Worm (Caenorhabditis elegans): ENCODE results near the gene maa-1.

maa-1 gene

DNA sequence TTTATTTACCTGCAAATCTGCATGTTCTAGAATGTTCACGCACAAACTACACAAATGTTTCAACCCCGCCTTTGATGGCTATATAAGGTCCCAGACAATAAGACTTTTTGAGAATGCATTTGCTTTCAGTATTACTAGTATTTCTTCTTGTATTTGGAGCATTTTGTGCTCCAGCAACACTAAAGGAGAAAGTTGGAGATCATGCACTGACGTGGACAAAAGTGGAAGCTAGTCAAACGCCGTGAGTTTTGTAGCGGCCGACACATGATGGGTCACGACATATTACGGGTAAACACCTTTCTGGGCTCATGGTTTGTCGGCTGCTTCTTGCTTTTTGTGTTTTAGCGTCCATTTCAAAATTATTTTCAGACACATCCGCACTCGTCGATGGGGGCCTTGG, 11.9 kb downstream of the maa-1 start, which contains the start of gene C18D11.6:
TSS of gene C18D11.6 (plus strand) at position 110 of the 400 bp plus-strand sequence.
- TF ChIP-seq nhr-23 (tag; optimal IDR thresholded peaks at IDR 0.05) (no peak), unc-62 (GFP tag; optimal IDR thresholded peaks at IDR 0.05) (no peak), pqm-1 (tag; optimal IDR thresholded peaks at IDR 0.05) (no peak), hmg-11 (tag; optimal IDR thresholded peaks at IDR 0.05) (no peak), nhr-11 (tag; optimal IDR thresholded peaks at IDR 0.05) (no peak), nhr-12 (tag; optimal IDR thresholded peaks at IDR 0.05) (no peak), ceh-82 (tag; optimal IDR thresholded peaks at IDR 0.05) (no peak), ztf-11 (tag; optimal IDR thresholded peaks at IDR 0.05) (no peak), nfya-1 (tag; optimal IDR thresholded peaks at IDR 0.05; ENCODE audit: insufficient read depth) (no peak), pha-4 (tag; optimal IDR thresholded peaks at IDR 0.05) (no peak), ZK546.5 (tag; optimal IDR thresholded peaks at IDR 0.05) (no peak), ceh-9 (tag; optimal IDR thresholded peaks at IDR 0.05) (no peak), mml-1 (tag; optimal IDR thresholded peaks at IDR 0.05) (no peak), egl-5 (tag; optimal IDR thresholded peaks at IDR 0.05) (no peak), nhr-28 (tag; optimal IDR thresholded peaks at IDR 0.05) (no peak), eor-1 (tag; optimal IDR thresholded peaks at IDR 0.05) (no peak), lsy-12 (tag; optimal IDR thresholded peaks at IDR 0.05) (no peak), snpc-4 (tag; optimal IDR thresholded peaks at IDR 0.05) (no peak), ceh-16 (tag; optimal IDR thresholded peaks at IDR 0.05) (no peak)

ce11 chrIII:11808818-11809217, 13.5 kb downstream of the maa-1 start, which contains the start of gene C18D11.9:
C18D11.9 (plus strand) TSS chrIII:11809118.
- TF ChIP-seq nhr-43 (tag; optimal IDR thresholded peaks at IDR 0.05; ENCODE audit: poor library complexity, severe bottlenecking) (no peak), pha-4 (tag; optimal IDR thresholded peaks at IDR 0.05) (no peak), elt-1 (tag; optimal IDR thresholded peaks at IDR 0.05) (no peak), egl-5 (tag; optimal IDR thresholded peaks at IDR 0.05) (no peak), nhr-11 (tag; optimal IDR thresholded peaks at IDR 0.05) (no peak), nhr-67 (tag; optimal IDR thresholded peaks at IDR 0.05) (no peak), hmg-11 (tag; optimal IDR thresholded peaks at IDR 0.05) (no peak), fkh-2 (tag; optimal IDR thresholded peaks at IDR 0.05) (no peak), ceh-16 (tag; optimal IDR thresholded peaks at IDR 0.05) (no peak), egl-27 (tag; optimal IDR thresholded peaks at IDR 0.05) (no peak), mdl-1 (tag; optimal IDR thresholded peaks at IDR 0.05) (no peak), eor-1 (tag; optimal IDR thresholded peaks at IDR 0.05) (no peak), nhr-237 (tag; optimal IDR thresholded peaks at IDR 0.05) (no peak), tbx-2 (tag; optimal IDR thresholded peaks at IDR 0.05) (no peak), unc-39 (tag; optimal IDR thresholded peaks at IDR 0.05) (no peak), nhr-77 (tag; optimal IDR thresholded peaks at IDR 0.05) (no peak), ceh-9 (tag; optimal IDR thresholded peaks at IDR 0.05) (no peak)

DNA sequence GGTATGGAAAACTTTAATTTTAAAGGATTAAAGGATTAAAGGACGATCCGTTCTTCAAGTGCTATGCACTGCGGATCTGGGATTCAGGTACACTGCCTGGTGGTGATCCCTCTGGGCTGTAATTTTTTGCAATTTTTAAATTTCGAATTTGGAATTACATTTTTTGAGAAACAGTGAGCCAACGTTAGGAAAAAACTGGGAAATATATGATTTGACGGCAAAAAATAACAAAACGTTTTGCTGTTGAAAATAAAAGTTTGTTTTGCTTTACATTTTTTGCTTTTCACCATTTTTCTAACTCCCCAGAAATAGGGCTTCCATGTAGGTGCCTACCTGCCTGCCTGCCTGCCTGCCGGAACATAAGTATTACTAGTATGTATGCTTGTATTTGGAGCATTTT, 14.9 kb downstream of the maa-1 start, which contains the start of gene C18D11.10:
TSS of gene C18D11.10 (plus strand) at position 301 of the 400 bp plus-strand sequence.
- TF ChIP-seq fos-1 (tag; optimal IDR thresholded peaks at IDR 0.05), result no peak
- TF ChIP-seq elt-3 (tag; optimal IDR thresholded peaks at IDR 0.05), result no peak
- no peak for TF ChIP-seq lsy-12 (tag; optimal IDR thresholded peaks at IDR 0.05)
- TF ChIP-seq egl-5 (tag; optimal IDR thresholded peaks at IDR 0.05), result no peak
- no peak for TF ChIP-seq nhr-12 (tag; optimal IDR thresholded peaks at IDR 0.05)
- no peak for TF ChIP-seq skn-1 (tag; optimal IDR thresholded peaks at IDR 0.05)
- TF ChIP-seq ceh-16 (tag; optimal IDR thresholded peaks at IDR 0.05), result no peak
- no peak for TF ChIP-seq sea-2 (GFP tag; optimal IDR thresholded peaks at IDR 0.05)

DNA sequence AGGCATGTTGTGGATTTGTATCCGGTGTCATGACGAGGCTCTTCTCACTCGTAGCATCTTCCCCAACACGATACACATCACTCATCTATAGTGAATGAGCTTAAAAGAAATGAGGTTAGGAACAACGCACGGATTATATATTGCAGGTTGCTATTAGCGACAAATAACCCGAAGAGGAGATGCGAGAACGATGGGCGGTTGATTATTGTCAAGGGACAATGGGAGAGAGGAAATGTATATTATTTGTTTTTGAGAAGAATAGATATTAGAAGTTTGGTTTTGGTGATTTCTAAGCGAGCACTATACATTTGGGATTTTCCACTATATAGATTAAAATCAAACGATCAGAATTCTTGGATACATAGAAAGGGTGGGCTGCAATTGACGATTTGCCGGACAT, 15.6 kb downstream of the maa-1 start, which contains the start of gene C18D11.7:
TSS of gene C18D11.7 (minus strand) at position 101 of the 400 bp plus-strand sequence.
- TF ChIP-seq ztf-11 (tag; optimal IDR thresholded peaks at IDR 0.05) (no peak), nhr-11 (tag; optimal IDR thresholded peaks at IDR 0.05) (no peak), aly-2 (tag; optimal IDR thresholded peaks at IDR 0.05) (no peak), R02D3.7 (tag; optimal IDR thresholded peaks at IDR 0.05) (no peak), fkh-2 (tag; optimal IDR thresholded peaks at IDR 0.05) (no peak), nfya-1 (tag; optimal IDR thresholded peaks at IDR 0.05; ENCODE audit: insufficient read depth) (no peak), unc-62 (GFP tag; optimal IDR thresholded peaks at IDR 0.05) (no peak), ceh-28 (tag; optimal IDR thresholded peaks at IDR 0.05) (no peak), nhr-237 (tag; optimal IDR thresholded peaks at IDR 0.05) (no peak), ceh-82 (tag; optimal IDR thresholded peaks at IDR 0.05) (no peak), nhr-23 (tag; optimal IDR thresholded peaks at IDR 0.05) (no peak), eor-1 (tag; optimal IDR thresholded peaks at IDR 0.05) (no peak), ztf-4 (tag; optimal IDR thresholded peaks at IDR 0.05) (no peak), elt-2 (tag; optimal IDR thresholded peaks at IDR 0.05) (no peak), mdl-1 (tag; optimal IDR thresholded peaks at IDR 0.05) (no peak), nhr-25 (tag; optimal IDR thresholded peaks at IDR 0.05) (no peak), pha-4 (tag; optimal IDR thresholded peaks at IDR 0.05) (no peak)

Measured in whole organism, L3 larva.